Fruit fly (Drosophila melanogaster): ENCODE measurements around the gene CG33159.

The CG33159 gene

dm6 chr3L:3164951-3165350 is 39.3 kb downstream of the CG33159 start, which contains the start of gene CG32280 (continued):
- TF ChIP-seq CG10274 (GFP tag; optimal IDR thresholded peaks at IDR 0.05) = no peak
- TF ChIP-seq CG4820 (GFP tag; optimal IDR thresholded peaks at IDR 0.05) = no peak
- TF ChIP-seq run (tag; optimal IDR thresholded peaks at IDR 0.05) = no peak
- peak; percentile 76 for TF ChIP-seq CG2116 (GFP tag; optimal IDR thresholded peaks at IDR 0.05)
- no peak for TF ChIP-seq ash1 (GFP tag; optimal IDR thresholded peaks at IDR 0.05)
- TF ChIP-seq CG15479 (GFP tag; optimal IDR thresholded peaks at IDR 0.05) = no peak
- no peak for TF ChIP-seq Neu2 (GFP tag; optimal IDR thresholded peaks at IDR 0.05; ENCODE audit: borderline replicate concordance)
- peak; percentile 33 for TF ChIP-seq NC2β (GFP tag; optimal IDR thresholded peaks at IDR 0.05)
- no peak for TF ChIP-seq TFAM (GFP tag; optimal IDR thresholded peaks at IDR 0.05)
- TF ChIP-seq CG4328 (GFP tag; optimal IDR thresholded peaks at IDR 0.05) = no peak
- TF ChIP-seq so (GFP tag; IDR thresholded peaks at IDR 0.05) = 0 out of 3 replicates have a peak, but pooled peaks have one; percentile 32
- peak; percentile 41 for TF ChIP-seq Sin3A (optimal IDR thresholded peaks at IDR 0.05)
- peak; percentile 48 for TF ChIP-seq lilli (GFP tag; optimal IDR thresholded peaks at IDR 0.05)
- peak; percentile 31 for TF ChIP-seq zfh2 (GFP tag; optimal IDR thresholded peaks at IDR 0.05)
- TF ChIP-seq CG13287 (GFP tag; IDR thresholded peaks at IDR 0.05; ENCODE audit: partially characterized antibody) = peak; percentile 91
- no peak for TF ChIP-seq sima (GFP tag; optimal IDR thresholded peaks at IDR 0.05)
- TF ChIP-seq CG17361 (GFP tag; IDR thresholded peaks at IDR 0.05) = 0 out of 3 replicates have a peak, but pooled peaks have one; percentile 12
- TF ChIP-seq shn (GFP tag; optimal IDR thresholded peaks at IDR 0.05) = peak; percentile 56
- TF ChIP-seq hbn (GFP tag; IDR thresholded peaks at IDR 0.05; ENCODE audit: partially characterized antibody) = peak; percentile 91
- no peak for TF ChIP-seq Oaz (GFP tag; IDR thresholded peaks at IDR 0.05)
- no peak for TF ChIP-seq CG18599 (GFP tag; optimal IDR thresholded peaks at IDR 0.05)
- TF ChIP-seq ken (GFP tag; IDR thresholded peaks at IDR 0.05) = no peak
- no peak for TF ChIP-seq CG9727 (GFP tag; optimal IDR thresholded peaks at IDR 0.05)
- TF ChIP-seq CG17612 (GFP tag; IDR thresholded peaks at IDR 0.05) = no peak
- TF ChIP-seq CG1602 (GFP tag; optimal IDR thresholded peaks at IDR 0.05) = no peak
- TF ChIP-seq HLH54F (GFP tag; optimal IDR thresholded peaks at IDR 0.05) = peak; percentile 3
- peak; percentile 5 for TF ChIP-seq Bteb2 (GFP tag; optimal IDR thresholded peaks at IDR 0.05)
- TF ChIP-seq seq (GFP tag; IDR thresholded peaks at IDR 0.05) = no peak
- TF ChIP-seq CG17802 (tag; optimal IDR thresholded peaks at IDR 0.05) = no peak
- TF ChIP-seq CG6654 (GFP tag; optimal IDR thresholded peaks at IDR 0.05) = no peak
- no peak for TF ChIP-seq Trl (optimal IDR thresholded peaks at IDR 0.05)
- TF ChIP-seq Trl (GFP tag; optimal IDR thresholded peaks at IDR 0.05) = peak; percentile 15
- TF ChIP-seq maf-S (GFP tag; optimal IDR thresholded peaks at IDR 0.05) = no peak
- TF ChIP-seq MBD-R2 (GFP tag; IDR thresholded peaks at IDR 0.05) = peak; percentile 82
- no peak for TF ChIP-seq ewg (GFP tag; optimal IDR thresholded peaks at IDR 0.05)
- peak; percentile 46; the same call in 1 of the 2 replicates for TF ChIP-seq CG14441 (GFP tag; IDR thresholded peaks at IDR 0.05)
- no peak for TF ChIP-seq Hr39 (optimal IDR thresholded peaks at IDR 0.05)
- TF ChIP-seq sc (optimal IDR thresholded peaks at IDR 0.05) = no peak
- no peak for TF ChIP-seq sc (GFP tag; optimal IDR thresholded peaks at IDR 0.05)
- TF ChIP-seq CG13775 (GFP tag; optimal IDR thresholded peaks at IDR 0.05) = no peak
- TF ChIP-seq nerfin-1 (tag; optimal IDR thresholded peaks at IDR 0.05) = peak; percentile 58
- peak in 1 of 2 experiments; percentile 49 for TF ChIP-seq Pdp1 (GFP tag; optimal IDR thresholded peaks at IDR 0.05)
- TF ChIP-seq CG7357 (GFP tag; IDR thresholded peaks at IDR 0.05) = no peak
- TF ChIP-seq Blimp-1 (GFP tag; optimal IDR thresholded peaks at IDR 0.05) = no peak
- TF ChIP-seq B-H2 (GFP tag; optimal IDR thresholded peaks at IDR 0.05) = peak; percentile 20
- no peak for TF ChIP-seq CG6854 (GFP tag; optimal IDR thresholded peaks at IDR 0.05)
- TF ChIP-seq nmo (GFP tag; optimal IDR thresholded peaks at IDR 0.05) = peak; percentile 38
- no peak for TF ChIP-seq CG5180 (GFP tag; optimal IDR thresholded peaks at IDR 0.05)
- TF ChIP-seq mirr (GFP tag; optimal IDR thresholded peaks at IDR 0.05) = peak; percentile 0
- peak; percentile 74 for TF ChIP-seq Doc3 (GFP tag; IDR thresholded peaks at IDR 0.05; ENCODE audit: partially characterized antibody)
- TF ChIP-seq CG1024 (GFP tag; IDR thresholded peaks at IDR 0.05) = no peak
